Worm (Caenorhabditis elegans) whole organism, L3 larva: ENCODE data around the gene F28H7.7.

Source experiments
- ceh-16 ChIP-seq: sonication (generic microtip); optimal IDR thresholded peaks from 2 replicates; lab custom pipeline; 2017; ENCODE audit warnings: missing biosample characterization, missing genetic modification characterization
- fos-1 ChIP-seq: fragments of 150-350 bp; optimal IDR thresholded peaks from 2 replicates; lab custom pipeline; 2014; ENCODE audit warnings: missing biosample characterization, missing genetic modification characterization
- jun-1 ChIP-seq: fragments of 150-350 bp; optimal IDR thresholded peaks from 2 replicates; lab custom pipeline; 2014; ENCODE audit warnings: missing biosample characterization, missing genetic modification reagents, missing genetic modification characterization
- lin-15B ChIP-seq: fragments of 150-350 bp; optimal IDR thresholded peaks from 2 replicates; lab custom pipeline; 2014; ENCODE audit warnings: missing biosample characterization, missing genetic modification characterization
- mdl-1 ChIP-seq: fragments of 150-350 bp; optimal IDR thresholded peaks from 2 replicates; lab custom pipeline; 2014; ENCODE audit warnings: missing biosample characterization, missing genetic modification characterization
- nhr-76 ChIP-seq: fragments of 150-350 bp; sonication (generic microtip); optimal IDR thresholded peaks from 5 replicates; lab custom pipeline; 2014; ENCODE audit warnings: missing biosample characterization, missing genetic modification characterization
- nhr-77 ChIP-seq: fragments of 150-350 bp; optimal IDR thresholded peaks from 2 replicates; lab custom pipeline; 2014; ENCODE audit warnings: missing biosample characterization, missing genetic modification characterization
- pqm-1 ChIP-seq: fragments of 150-350 bp; optimal IDR thresholded peaks from 2 replicates; lab custom pipeline; 2017; ENCODE audit warnings: missing biosample characterization, missing genetic modification characterization, inconsistent platforms

DNA sequence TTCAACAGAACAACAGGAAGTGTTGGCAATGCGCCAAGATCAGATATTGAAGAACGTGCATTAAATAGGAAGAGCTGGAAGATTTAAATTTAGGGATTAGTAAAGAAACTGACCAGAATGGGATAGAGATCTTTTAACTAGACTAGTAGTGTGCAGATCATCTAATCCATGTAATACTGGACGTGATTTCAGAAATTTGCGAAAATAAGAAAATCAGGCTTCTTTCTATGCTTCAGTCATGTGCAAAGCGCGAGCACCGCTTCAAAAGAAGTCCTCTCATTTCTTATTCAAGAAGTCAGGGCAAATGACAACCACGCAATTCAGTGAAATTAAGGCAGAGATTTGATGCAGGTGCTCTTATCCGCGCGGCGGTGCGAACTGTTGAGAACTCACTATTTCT, 35.9 kb downstream of the F28H7.7 start:
- TF ChIP-seq mdl-1 (no peak), pqm-1 (no peak), ceh-16 (no peak), lin-15B (no peak), nhr-77 (tag; lab: Kevin White, UChicago) (no peak), jun-1 (tag; lab: Kevin White, UChicago) (no peak), fos-1 (tag; lab: Kevin White, UChicago) (no peak), nhr-76 (tag; lab: Kevin White, UChicago) (no peak)
